Worm (Caenorhabditis elegans) whole organism, midembryonic: ENCODE data around the gene str-121.

Source experiments
- T22C8.4 ChIP-seq: fragments of 200-800 bp; sonication (Bioruptor generic); IDR thresholded peaks from 2 replicates; pipeline ENCODE4 v1.3.6; 2022; ENCODE audit warnings: missing genetic modification characterization, missing compliant biosample characterization
- cog-1 ChIP-seq: sonication (generic microtip); optimal IDR thresholded peaks from 2 replicates; lab custom pipeline; 2016; ENCODE audit warnings: missing genetic modification characterization, missing compliant biosample characterization
- flt-1 ChIP-seq: fragments of 200-800 bp; sonication (Bioruptor generic); IDR thresholded peaks from 2 replicates; pipeline ENCODE4 v1.3.6; 2022; ENCODE audit warnings: missing genetic modification characterization, missing compliant biosample characterization
- klf-2 ChIP-seq: fragments of 200-800 bp; sonication (Bioruptor generic); conservative IDR thresholded peaks from 2 replicates; pipeline ENCODE4 v1.3.6; 2022; ENCODE audit warnings: missing genetic modification reagents, missing genetic modification characterization, missing compliant biosample characterization
- med-1 ChIP-seq: sonication (generic microtip); optimal IDR thresholded peaks from 2 replicates; lab custom pipeline; 2017; ENCODE audit warnings: missing genetic modification characterization, mild to moderate bottlenecking, missing compliant biosample characterization, antibody characterized with exemption, missing genetic modification reagents; ENCODE audit not compliant: insufficient read depth
- ref-1 ChIP-seq: fragments of 200-800 bp; sonication (Bioruptor generic); conservative IDR thresholded peaks from 2 replicates; pipeline ENCODE4 v1.3.6; 2022; ENCODE audit warnings: missing genetic modification reagents, missing genetic modification characterization, missing compliant biosample characterization
- tab-1 ChIP-seq: fragments of 200-800 bp; sonication (Bioruptor generic); IDR thresholded peaks from 2 replicates; pipeline ENCODE4 v1.3.6; 2022; ENCODE audit warnings: missing genetic modification characterization, missing compliant biosample characterization
- ztf-23 ChIP-seq: fragments of 200-800 bp; sonication (Bioruptor generic); IDR thresholded peaks from 2 replicates; pipeline ENCODE4 v1.3.6; 2022; ENCODE audit warnings: missing genetic modification reagents, missing genetic modification characterization, missing compliant biosample characterization
- ztf-29 ChIP-seq: fragments of 200-800 bp; sonication (Bioruptor generic); IDR thresholded peaks from 2 replicates; pipeline ENCODE4 v1.3.6; 2022; ENCODE audit warnings: missing genetic modification reagents, missing genetic modification characterization, missing compliant biosample characterization

str-121 gene

DNA sequence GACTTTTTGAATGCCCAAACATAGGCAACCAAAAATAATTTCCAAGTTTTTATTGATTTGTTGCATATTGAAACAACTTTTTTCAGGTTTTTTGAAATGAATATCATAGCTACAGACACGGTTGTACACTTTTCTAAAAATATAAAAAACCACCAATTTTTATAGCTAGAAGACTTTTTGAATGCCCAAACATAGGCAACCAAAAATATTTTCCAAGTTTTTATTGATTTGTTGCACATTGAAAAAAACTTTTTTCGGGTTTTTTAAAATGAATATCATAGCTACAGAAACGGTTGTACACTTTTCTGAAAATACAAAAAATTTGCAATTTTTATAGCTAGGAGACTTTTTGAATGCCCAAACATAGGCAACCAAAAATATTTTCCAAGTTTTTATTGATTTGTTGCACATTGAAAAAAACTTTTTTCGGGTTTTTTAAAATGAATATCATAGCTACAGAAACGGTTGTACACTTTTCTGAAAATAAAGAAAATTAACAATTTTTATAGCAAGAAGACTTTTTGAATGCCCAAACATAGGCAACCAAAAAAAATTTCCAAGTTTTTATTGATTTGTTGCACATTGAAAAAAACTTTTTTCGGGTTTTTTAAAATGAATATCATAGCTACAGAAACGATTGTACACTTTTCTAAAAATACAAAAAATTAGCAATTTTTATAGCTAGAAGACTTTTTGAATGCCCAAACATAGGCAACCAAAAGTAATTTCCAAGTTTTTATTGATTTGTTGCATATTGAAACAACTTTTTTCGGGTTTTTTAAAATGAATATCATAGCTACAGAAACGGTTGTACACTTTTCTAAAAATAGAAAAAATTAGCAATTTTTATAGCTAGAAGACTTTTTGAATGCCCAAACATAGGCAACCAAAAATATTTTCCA, 10.8 kb upstream of the str-121 start:
- peak; percentile 54 for TF ChIP-seq cog-1 (tag; lab: Kevin White, UChicago)

DNA sequence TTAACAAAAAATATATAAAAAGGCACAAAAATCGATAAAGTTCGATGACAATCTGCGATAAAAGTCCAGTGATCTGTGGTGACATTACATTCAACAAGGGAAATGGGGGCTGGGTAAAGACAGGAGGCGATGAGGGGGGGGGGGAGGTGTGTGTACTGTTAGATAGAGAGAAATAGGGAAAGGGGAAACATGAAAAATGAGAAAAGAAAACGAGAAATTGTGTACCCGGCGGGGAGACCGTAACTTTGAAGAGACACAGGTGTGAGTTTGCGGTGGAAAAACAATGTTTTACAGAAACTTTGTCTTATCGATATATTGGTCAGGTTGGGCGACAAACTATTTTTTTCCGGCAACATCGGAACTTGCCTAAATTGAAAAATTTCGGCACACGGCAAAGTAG, 5.8 kb upstream of the str-121 start:
- TF ChIP-seq flt-1 (GFP tag; lab: Robert Waterston, UW) (no peak), cog-1 (tag; lab: Kevin White, UChicago) (no peak), ref-1 (GFP tag; lab: Robert Waterston, UW) (no peak), ztf-23 (GFP tag; lab: Robert Waterston, UW) (no peak), tab-1 (GFP tag; lab: Robert Waterston, UW) (no peak), klf-2 (GFP tag; lab: Robert Waterston, UW) (no peak), med-1 (GFP tag; lab: Kevin White, UChicago) (no peak), T22C8.4 (GFP tag; lab: Robert Waterston, UW) (no peak), ztf-29 (GFP tag; lab: Robert Waterston, UW) (no peak)

- TF ChIP-seq flt-1 (GFP tag; lab: Robert Waterston, UW) (no peak), med-1 (GFP tag; lab: Kevin White, UChicago) (no peak), ztf-29 (GFP tag; lab: Robert Waterston, UW) (no peak), klf-2 (GFP tag; lab: Robert Waterston, UW) (no peak), ref-1 (GFP tag; lab: Robert Waterston, UW) (no peak), T22C8.4 (GFP tag; lab: Robert Waterston, UW) (no peak), tab-1 (GFP tag; lab: Robert Waterston, UW) (no peak), cog-1 (tag; lab: Kevin White, UChicago) (no peak), ztf-23 (GFP tag; lab: Robert Waterston, UW) (no peak)
Measured at ce11 chrV:258730-259129, 4.2 kb upstream of the str-121 start, which contains the start of gene nhr-204. Gene nhr-204, minus strand, starts transcription at chrV:258830.

- no peak for TF ChIP-seq T22C8.4 (GFP tag; lab: Robert Waterston, UW)
- TF ChIP-seq cog-1 (tag; lab: Kevin White, UChicago): no peak
- no peak for TF ChIP-seq ref-1 (GFP tag; lab: Robert Waterston, UW)
- TF ChIP-seq ztf-23 (GFP tag; lab: Robert Waterston, UW): no peak
- TF ChIP-seq tab-1 (GFP tag; lab: Robert Waterston, UW): no peak
- no peak for TF ChIP-seq klf-2 (GFP tag; lab: Robert Waterston, UW)
- no peak for TF ChIP-seq ztf-29 (GFP tag; lab: Robert Waterston, UW)
- TF ChIP-seq flt-1 (GFP tag; lab: Robert Waterston, UW): no peak
- no peak for TF ChIP-seq med-1 (GFP tag; lab: Kevin White, UChicago)
Measured at ce11 chrV:251652-252051, 2.8 kb downstream of the str-121 start, which contains the start of gene oac-39. Gene oac-39, minus strand, starts transcription at chrV:251752.

ce11 chrV:248636-249035, 5.9 kb downstream of the str-121 start:
- no peak for TF ChIP-seq T22C8.4 (GFP tag; lab: Robert Waterston, UW)

- no peak for TF ChIP-seq tab-1 (GFP tag; lab: Robert Waterston, UW)
- no peak for TF ChIP-seq T22C8.4 (GFP tag; lab: Robert Waterston, UW)
- no peak for TF ChIP-seq ztf-29 (GFP tag; lab: Robert Waterston, UW)
- no peak for TF ChIP-seq cog-1 (tag; lab: Kevin White, UChicago)
- TF ChIP-seq flt-1 (GFP tag; lab: Robert Waterston, UW): no peak
- no peak for TF ChIP-seq med-1 (GFP tag; lab: Kevin White, UChicago)
- TF ChIP-seq ref-1 (GFP tag; lab: Robert Waterston, UW): no peak
Measured at ce11 chrV:247576-247975, 6.9 kb downstream of the str-121 start.

- TF ChIP-seq cog-1 (tag; lab: Kevin White, UChicago) (no peak), tab-1 (GFP tag; lab: Robert Waterston, UW) (no peak), med-1 (GFP tag; lab: Kevin White, UChicago) (no peak), ref-1 (GFP tag; lab: Robert Waterston, UW) (no peak), T22C8.4 (GFP tag; lab: Robert Waterston, UW) (no peak), flt-1 (GFP tag; lab: Robert Waterston, UW) (no peak), klf-2 (GFP tag; lab: Robert Waterston, UW) (no peak)
Measured at ce11 chrV:246097-246496, 8.4 kb downstream of the str-121 start, which contains the start of gene kin-34. Gene kin-34, minus strand, starts transcription at chrV:246197.

DNA sequence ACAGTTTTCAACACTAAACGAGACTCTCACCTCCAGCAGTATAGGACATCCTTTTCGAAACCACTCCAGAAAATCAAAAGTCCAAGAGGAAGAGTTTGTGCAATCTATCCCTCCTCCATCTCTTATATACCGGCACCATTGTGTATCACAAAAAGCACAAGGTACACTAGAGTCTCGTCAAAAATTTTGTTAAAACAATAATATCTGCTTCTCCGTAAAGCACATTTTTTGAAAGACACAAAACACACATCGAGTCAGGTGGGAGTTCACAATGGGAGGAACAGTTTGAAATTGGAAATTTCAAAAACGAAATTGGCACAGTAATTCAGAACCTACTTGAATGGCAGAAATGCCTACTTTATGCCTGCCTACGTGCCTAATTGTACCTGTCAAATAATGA, 12.0 kb downstream of the str-121 start, which contains the start of gene R02C2.7:
TSS of gene R02C2.7 (minus strand) at position 101 of the 400 bp plus-strand sequence.
- no peak for TF ChIP-seq klf-2 (GFP tag; lab: Robert Waterston, UW)
- TF ChIP-seq tab-1 (GFP tag; lab: Robert Waterston, UW): no peak
- no peak for TF ChIP-seq cog-1 (tag; lab: Kevin White, UChicago)

- no peak for TF ChIP-seq cog-1 (tag; lab: Kevin White, UChicago)
- TF ChIP-seq T22C8.4 (GFP tag; lab: Robert Waterston, UW): no peak
- TF ChIP-seq flt-1 (GFP tag; lab: Robert Waterston, UW): no peak
- no peak for TF ChIP-seq ref-1 (GFP tag; lab: Robert Waterston, UW)
- TF ChIP-seq ztf-23 (GFP tag; lab: Robert Waterston, UW): no peak
- no peak for TF ChIP-seq ztf-29 (GFP tag; lab: Robert Waterston, UW)
- no peak for TF ChIP-seq klf-2 (GFP tag; lab: Robert Waterston, UW)
- no peak for TF ChIP-seq med-1 (GFP tag; lab: Kevin White, UChicago)
- TF ChIP-seq tab-1 (GFP tag; lab: Robert Waterston, UW): no peak
Measured at ce11 chrV:240287-240686, 14.2 kb downstream of the str-121 start, which contains the start of gene txt-2. Gene txt-2, minus strand, starts transcription at chrV:240500.
